Fruit fly (Drosophila melanogaster) whole organism, adult: ENCODE data around the gene eIF4E1.
A peak's percentile ranks its signal among the peaks of the same experiment; 100 is the strongest.

Experiments
- CG11617 ChIP-seq: fragments of 200-800 bp; sonication (Bioruptor generic); optimal IDR thresholded peaks from 2 replicates; lab custom pipeline; 2017; ENCODE audit warnings: mild to moderate bottlenecking, missing biosample characterization, missing genetic modification reagents, missing genetic modification characterization
- CG12768 ChIP-seq: fragments of 200-800 bp; sonication (Bioruptor generic); optimal IDR thresholded peaks from 2 replicates; lab custom pipeline; 2017; ENCODE audit warnings: missing biosample characterization, missing genetic modification characterization, mild to moderate bottlenecking, moderate library complexity, missing genetic modification reagents
- CG14711 ChIP-seq: fragments of 200-800 bp; sonication (Bioruptor generic); optimal IDR thresholded peaks from 2 replicates; lab custom pipeline; 2018; ENCODE audit warnings: missing biosample characterization, mild to moderate bottlenecking, missing genetic modification characterization, moderate library complexity
- CG1620 ChIP-seq: fragments of 200-800 bp; sonication (Bioruptor generic); optimal IDR thresholded peaks from 2 replicates; lab custom pipeline; 2016; ENCODE audit warnings: missing biosample characterization, missing genetic modification characterization
- CG33017 ChIP-seq: fragments of 200-800 bp; sonication (Bioruptor generic); optimal IDR thresholded peaks from 2 replicates; lab custom pipeline; 2018; ENCODE audit warnings: missing biosample characterization, mild to moderate bottlenecking, missing genetic modification characterization, moderate library complexity
- CG5204 ChIP-seq: fragments of 200-800 bp; sonication (Bioruptor generic); optimal IDR thresholded peaks from 2 replicates; lab custom pipeline; 2016; ENCODE audit warnings: missing biosample characterization, missing genetic modification characterization
- CG7045 ChIP-seq: fragments of 200-800 bp; sonication (Bioruptor generic); optimal IDR thresholded peaks from 2 replicates; lab custom pipeline; 2017; ENCODE audit warnings: missing biosample characterization, mild to moderate bottlenecking, missing genetic modification characterization
- CG7101 ChIP-seq: fragments of 200-800 bp; sonication (Bioruptor generic); optimal IDR thresholded peaks from 2 replicates; lab custom pipeline; 2018; ENCODE audit warnings: missing biosample characterization, mild to moderate bottlenecking, missing genetic modification characterization, moderate library complexity
- Clk ChIP-seq: fragments of 200-800 bp; sonication (Bioruptor generic); optimal IDR thresholded peaks from 2 replicates; lab custom pipeline; 2017; ENCODE audit warnings: missing biosample characterization, missing genetic modification characterization
- Crg-1 ChIP-seq: fragments of 200-800 bp; sonication (Bioruptor generic); optimal IDR thresholded peaks from 2 replicates; lab custom pipeline; 2016; ENCODE audit warnings: missing biosample characterization, missing genetic modification characterization
- Hr96 ChIP-seq: fragments of 200-800 bp; sonication (Bioruptor generic); optimal IDR thresholded peaks from 2 replicates; lab custom pipeline; 2016; ENCODE audit warnings: missing biosample characterization, missing genetic modification characterization
- Mnt ChIP-seq: fragments of 200-800 bp; sonication (Bioruptor generic); optimal IDR thresholded peaks from 2 replicates; lab custom pipeline; 2016; ENCODE audit warnings: missing biosample characterization, mild to moderate bottlenecking, missing genetic modification characterization
- bab1 ChIP-seq: fragments of 200-800 bp; sonication (Bioruptor generic); optimal IDR thresholded peaks from 3 replicates; lab custom pipeline; 2019; ENCODE audit warnings: missing biosample characterization, mild to moderate bottlenecking, missing genetic modification characterization, moderate library complexity
- cic ChIP-seq: fragments of 200-800 bp; sonication (Bioruptor generic); optimal IDR thresholded peaks from 2 replicates; lab custom pipeline; 2017; ENCODE audit warnings: missing biosample characterization, mild to moderate bottlenecking, missing genetic modification characterization, moderate library complexity
- cnc ChIP-seq, 2 experiments: fragments of >200 bp; optimal IDR thresholded peaks; 2 replicates each; lab custom pipeline; 2017
- kay ChIP-seq: fragments of 200-800 bp; sonication (Bioruptor generic); peaks from one replicate; lab custom pipeline; 2016; ENCODE audit warnings: missing biosample characterization, missing genetic modification characterization, borderline replicate concordance
- ovo ChIP-seq: fragments of 200-800 bp; sonication (Bioruptor generic); optimal IDR thresholded peaks from 2 replicates; lab custom pipeline; 2016; ENCODE audit warnings: missing biosample characterization, missing genetic modification characterization
- pad ChIP-seq: fragments of 200-800 bp; sonication (Bioruptor generic); optimal IDR thresholded peaks from 3 replicates; lab custom pipeline; 2017; ENCODE audit warnings: missing biosample characterization, missing genetic modification characterization, mild to moderate bottlenecking, moderate library complexity, missing genetic modification reagents
- tj ChIP-seq: fragments of 200-800 bp; sonication (Bioruptor generic); optimal IDR thresholded peaks from 3 replicates; lab custom pipeline; 2017; ENCODE audit warnings: missing biosample characterization, mild to moderate bottlenecking, missing genetic modification characterization, moderate library complexity
- toe ChIP-seq: fragments of 200-800 bp; sonication (Bioruptor generic); optimal IDR thresholded peaks from 2 replicates; lab custom pipeline; 2016; ENCODE audit warnings: missing biosample characterization, missing genetic modification characterization

The eIF4E1 gene

DNA sequence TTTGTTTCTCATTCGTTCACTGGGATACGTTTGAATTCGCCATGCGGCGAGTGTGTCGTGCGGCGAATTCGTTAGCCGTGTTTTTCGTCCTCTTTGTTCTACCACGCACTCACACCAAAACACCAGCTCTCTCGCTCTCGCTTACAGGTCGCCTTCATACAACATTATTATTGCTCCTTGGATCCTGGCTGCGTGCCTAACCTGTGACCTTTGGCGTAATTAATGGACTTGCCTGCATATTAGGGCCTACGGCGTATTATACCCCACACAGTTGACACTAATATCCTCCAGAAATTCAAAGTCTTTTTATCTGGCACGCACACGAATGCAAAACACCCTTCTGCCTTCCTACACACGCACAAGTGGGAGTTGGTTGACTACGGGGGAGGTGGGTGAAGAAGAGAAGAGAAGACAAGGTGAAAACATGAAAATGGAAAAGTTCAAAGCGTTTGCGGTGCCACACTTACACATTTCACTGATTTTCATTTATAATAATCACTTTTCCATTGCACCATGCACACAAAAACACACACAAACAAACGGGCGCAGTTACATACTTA is 7.8 kb upstream of the eIF4E1 start:
- TF ChIP-seq Mnt (GFP tag; lab: Kevin White, UChicago) (no peak), bab1 (GFP tag; lab: Kevin White, UChicago) (no peak), CG14711 (tag; lab: Kevin White, UChicago) (no peak), cnc (optimal IDR thresholded peaks at IDR 0.05; lab: Kevin White, UChicago) (no peak), tj (GFP tag; lab: Kevin White, UChicago) (no peak), Clk (no peak), kay (GFP tag; lab: Kevin White, UChicago) (no peak), CG12768 (GFP tag; lab: Kevin White, UChicago) (no peak), cic (GFP tag; lab: Kevin White, UChicago) (no peak), ovo (GFP tag; lab: Kevin White, UChicago) (no peak), Hr96 (GFP tag; lab: Kevin White, UChicago) (no peak), CG11617 (GFP tag; lab: Kevin White, UChicago) (no peak), toe (no peak), Crg-1 (GFP tag; lab: Kevin White, UChicago) (no peak), CG7101 (tag; lab: Kevin White, UChicago) (no peak), CG33017 (tag; lab: Kevin White, UChicago) (no peak), CG7045 (no peak), CG5204 (GFP tag; lab: Kevin White, UChicago) (no peak)

dm6 chr3L:9404497-9404896 is 2.2 kb upstream of the eIF4E1 start, which contains the start of gene Cpr67B:
Cpr67B (plus strand) TSS chr3L:9404797.
- TF ChIP-seq Hr96 (GFP tag; lab: Kevin White, UChicago) = no peak

DNA sequence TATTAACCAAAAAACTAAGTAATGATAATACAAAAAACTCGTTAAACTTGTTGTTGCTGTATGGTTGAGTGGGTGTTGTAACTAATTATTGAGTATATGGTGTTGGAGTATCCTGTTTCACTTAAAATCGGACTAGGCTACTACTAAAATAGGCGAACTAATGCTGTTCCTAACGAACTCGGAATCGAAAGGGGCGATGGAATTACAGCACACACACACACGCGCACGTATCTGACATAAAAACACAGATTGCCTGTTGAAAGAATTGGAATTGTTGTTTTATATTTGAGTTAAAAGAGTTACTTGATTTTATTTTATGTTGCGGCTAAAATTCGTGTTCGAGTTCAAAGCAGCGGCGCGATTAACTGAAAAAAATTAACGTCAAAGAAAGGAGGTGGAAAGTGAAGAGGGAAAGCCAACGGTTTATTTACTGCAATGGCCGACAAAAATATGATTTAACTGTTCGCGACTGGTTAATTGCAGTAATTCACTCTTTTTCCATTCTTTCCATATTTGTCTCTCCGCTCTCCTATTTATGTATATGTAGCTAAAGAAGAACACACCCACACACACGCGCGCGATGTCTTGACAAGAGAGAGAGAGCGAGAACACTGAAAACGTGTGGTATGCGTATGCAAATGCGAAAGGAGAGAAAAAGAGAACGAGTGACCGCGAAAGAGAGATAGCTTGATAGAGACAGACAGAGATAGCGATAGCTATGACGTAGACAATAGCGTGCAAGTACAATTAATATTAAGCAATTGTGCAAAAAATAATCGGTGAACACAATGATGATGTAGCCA is 705 bp downstream of the eIF4E1 start:
- no peak for TF ChIP-seq CG14711 (tag; lab: Kevin White, UChicago)
- TF ChIP-seq Hr96 (GFP tag; lab: Kevin White, UChicago) = no peak
- TF ChIP-seq CG33017 (tag; lab: Kevin White, UChicago) = no peak
- TF ChIP-seq CG1620 (GFP tag; lab: Kevin White, UChicago) = no peak
- TF ChIP-seq CG12768 (GFP tag; lab: Kevin White, UChicago) = peak; percentile 13
- TF ChIP-seq toe = no peak
- no peak for TF ChIP-seq cic (GFP tag; lab: Kevin White, UChicago)
- no peak for TF ChIP-seq Crg-1 (GFP tag; lab: Kevin White, UChicago)
- TF ChIP-seq CG7045 = no peak
- no peak for TF ChIP-seq CG7101 (tag; lab: Kevin White, UChicago)
- TF ChIP-seq kay (GFP tag; lab: Kevin White, UChicago) = peak; percentile 96
- peak; percentile 74 for TF ChIP-seq tj (GFP tag; lab: Kevin White, UChicago)
- TF ChIP-seq Mnt (GFP tag; lab: Kevin White, UChicago) = no peak
- peak; percentile 93 for TF ChIP-seq ovo (GFP tag; lab: Kevin White, UChicago)
- no peak for TF ChIP-seq Clk
- TF ChIP-seq pad (GFP tag; lab: Kevin White, UChicago) = peak; percentile 87

dm6 chr3L:9400697-9401353 is 1.4 kb downstream of the eIF4E1 start:
- TF ChIP-seq CG7101 (tag; lab: Kevin White, UChicago) = no peak
- no peak for TF ChIP-seq CG14711 (tag; lab: Kevin White, UChicago)
- TF ChIP-seq CG12768 (GFP tag; lab: Kevin White, UChicago) = no peak
- no peak for TF ChIP-seq CG7045
- TF ChIP-seq cic (GFP tag; lab: Kevin White, UChicago) = no peak

dm6 chr3L:9399855-9400254 is 2.4 kb downstream of the eIF4E1 start:
- TF ChIP-seq CG5204 (GFP tag; lab: Kevin White, UChicago) (no peak), Clk (no peak), CG12768 (GFP tag; lab: Kevin White, UChicago) (no peak), Crg-1 (GFP tag; lab: Kevin White, UChicago) (no peak), CG7101 (tag; lab: Kevin White, UChicago) (no peak), toe (no peak), Hr96 (GFP tag; lab: Kevin White, UChicago) (no peak), cnc (optimal IDR thresholded peaks at IDR 0.05; lab: Kevin White, UChicago) (no peak), Mnt (GFP tag; lab: Kevin White, UChicago) (no peak), kay (GFP tag; lab: Kevin White, UChicago) (no peak), pad (GFP tag; lab: Kevin White, UChicago) (no peak), CG11617 (GFP tag; lab: Kevin White, UChicago) (no peak), CG33017 (tag; lab: Kevin White, UChicago) (no peak), CG7045 (no peak), CG14711 (tag; lab: Kevin White, UChicago) (no peak), tj (GFP tag; lab: Kevin White, UChicago) (no peak), CG1620 (GFP tag; lab: Kevin White, UChicago) (no peak)
